Fruit fly (Drosophila melanogaster): ENCODE data around the gene disco-r.

Gene disco-r

DNA sequence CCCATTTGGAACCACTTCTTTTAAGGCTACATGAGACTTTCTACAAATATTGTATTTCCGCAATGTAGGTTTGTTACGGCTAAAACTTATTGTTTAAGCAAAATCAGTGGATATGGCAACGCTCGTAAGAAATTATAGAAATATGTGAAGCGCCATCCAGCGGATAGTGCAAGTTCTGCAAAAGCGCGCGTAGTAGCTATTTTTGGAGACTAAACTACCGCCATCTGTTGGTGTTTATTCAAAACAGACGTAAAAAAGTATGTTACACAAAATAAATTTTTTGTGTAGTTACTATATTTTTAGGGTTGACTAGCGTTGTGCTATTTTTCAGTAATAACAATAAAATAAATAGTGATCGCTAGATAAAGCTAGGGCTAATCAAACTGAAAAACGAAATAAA is 43.1 kb downstream of the disco-r start (continued):
- no peak for TF ChIP-seq odd (GFP tag; optimal IDR thresholded peaks at IDR 0.05)
- TF ChIP-seq ham (GFP tag; IDR thresholded peaks at IDR 0.05), result no peak
- peak; percentile 53 for TF ChIP-seq slp2 (GFP tag; optimal IDR thresholded peaks at IDR 0.05)
- TF ChIP-seq CG11247 (GFP tag; IDR thresholded peaks at IDR 0.05), result peak; percentile 83
- peak; percentile 97 for TF ChIP-seq Ets65A (GFP tag)
- peak; percentile 52 for TF ChIP-seq Camta (GFP tag; optimal IDR thresholded peaks at IDR 0.05)
- no peak for TF ChIP-seq fd102C (GFP tag; optimal IDR thresholded peaks at IDR 0.05)
- peak; percentile 6 for TF ChIP-seq lbe (GFP tag; optimal IDR thresholded peaks at IDR 0.05)
- TF ChIP-seq CG11696 (GFP tag; IDR thresholded peaks at IDR 0.05), result 0 out of 2 replicates have a peak, but pooled peaks have one; percentile 19
- TF ChIP-seq lilli (GFP tag; optimal IDR thresholded peaks at IDR 0.05), result peak; percentile 60
- TF ChIP-seq CHES-1-like (GFP tag; optimal IDR thresholded peaks at IDR 0.05), result no peak
- no peak for TF ChIP-seq CG9437 (GFP tag; optimal IDR thresholded peaks at IDR 0.05)
- TF ChIP-seq chm (GFP tag; IDR thresholded peaks at IDR 0.05), result no peak
- no peak for TF ChIP-seq CG8089 (GFP tag; optimal IDR thresholded peaks at IDR 0.05)
- no peak for TF ChIP-seq Atf-2 (GFP tag; optimal IDR thresholded peaks at IDR 0.05)
- TF ChIP-seq HHEX (GFP tag; optimal IDR thresholded peaks at IDR 0.05), result peak; percentile 24
- no peak for TF ChIP-seq CG6654 (GFP tag; optimal IDR thresholded peaks at IDR 0.05)
- peak; percentile 83 for TF ChIP-seq NFAT (GFP tag; IDR thresholded peaks at IDR 0.05)
- TF ChIP-seq grau (tag; optimal IDR thresholded peaks at IDR 0.05), result peak; percentile 10
- TF ChIP-seq wdn (GFP tag; IDR thresholded peaks at IDR 0.05), result no peak
- TF ChIP-seq pnt (GFP tag; optimal IDR thresholded peaks at IDR 0.05), result peak; percentile 68
- no peak for TF ChIP-seq D19B (GFP tag; optimal IDR thresholded peaks at IDR 0.05)
- peak; percentile 13 for TF ChIP-seq tin (GFP tag; optimal IDR thresholded peaks at IDR 0.05)
- TF ChIP-seq Dbx (GFP tag; IDR thresholded peaks at IDR 0.05), result 0 out of 3 replicates have a peak, but pooled peaks have one; percentile 28
- TF ChIP-seq al (GFP tag; IDR thresholded peaks at IDR 0.05), result no peak
- TF ChIP-seq Fer3 (tag; optimal IDR thresholded peaks at IDR 0.05), result peak; percentile 14
- peak; percentile 53 for TF ChIP-seq p53 (GFP tag; optimal IDR thresholded peaks at IDR 0.05)
- peak; percentile 26 for TF ChIP-seq CG15696 (tag; optimal IDR thresholded peaks at IDR 0.05)
- peak; percentile 62; the same call in 2 of the 3 replicates for TF ChIP-seq Mrtf (GFP tag; IDR thresholded peaks at IDR 0.05)
- no peak for TF ChIP-seq CG10959 (GFP tag; IDR thresholded peaks at IDR 0.05)
- no peak for TF ChIP-seq oc (tag; optimal IDR thresholded peaks at IDR 0.05)
- TF ChIP-seq esg (GFP tag; conservative IDR thresholded peaks at IDR 0.05), result no peak
- TF ChIP-seq Dip3 (GFP tag; optimal IDR thresholded peaks at IDR 0.05), result no peak
- 0 out of 2 replicates have a peak, but pooled peaks have one; percentile 22 for TF ChIP-seq HLH3B (GFP tag; IDR thresholded peaks at IDR 0.05)
- TF ChIP-seq eyg (GFP tag; optimal IDR thresholded peaks at IDR 0.05), result no peak
- no peak for TF ChIP-seq CG2889 (GFP tag; IDR thresholded peaks at IDR 0.05)
- TF ChIP-seq CoRest (tag; optimal IDR thresholded peaks at IDR 0.05), result no peak
- TF ChIP-seq CG4404 (GFP tag; IDR thresholded peaks at IDR 0.05), result peak; percentile 19; the same call in 1 of the 2 replicates
- TF ChIP-seq CG12659 (GFP tag; optimal IDR thresholded peaks at IDR 0.05), result no peak
- TF ChIP-seq corto (GFP tag; optimal IDR thresholded peaks at IDR 0.05), result no peak
- TF ChIP-seq Lhr (GFP tag; optimal IDR thresholded peaks at IDR 0.05), result peak; percentile 41
- no peak for TF ChIP-seq CG10267 (tag; optimal IDR thresholded peaks at IDR 0.05)
- no peak for TF ChIP-seq fd64A (GFP tag; optimal IDR thresholded peaks at IDR 0.05)
- TF ChIP-seq CG11456 (GFP tag; IDR thresholded peaks at IDR 0.05), result peak; percentile 94
- TF ChIP-seq CG9932 (GFP tag; IDR thresholded peaks at IDR 0.05), result peak; percentile 56
- TF ChIP-seq CG14441 (GFP tag; IDR thresholded peaks at IDR 0.05), result peak; percentile 59
- no peak for TF ChIP-seq chinmo (GFP tag; IDR thresholded peaks at IDR 0.05; ENCODE audit: partially characterized antibody)
- no peak for TF ChIP-seq CG9215 (GFP tag; IDR thresholded peaks at IDR 0.05)
- TF ChIP-seq CG17912 (GFP tag; optimal IDR thresholded peaks at IDR 0.05), result peak; percentile 26
- TF ChIP-seq aop (GFP tag; IDR thresholded peaks at IDR 0.05), result no peak
- no peak for TF ChIP-seq Nf-YB (GFP tag; optimal IDR thresholded peaks at IDR 0.05)
- TF ChIP-seq CG16779 (GFP tag; IDR thresholded peaks at IDR 0.05), result no peak

All from whole organism, embryonic.